Fruit fly (Drosophila melanogaster) whole organism, embryonic: ENCODE results near the gene rho-5.
A peak's percentile ranks its signal among the peaks of the same experiment; 100 is the strongest.

Source experiments
- ATbp ChIP-seq: fragments of 200-800 bp; sonication (Bioruptor generic); optimal IDR thresholded peaks from 2 replicates; lab custom pipeline; 2017; ENCODE audit warnings: missing biosample characterization, mild to moderate bottlenecking, missing genetic modification characterization, missing genetic modification reagents
- Asciz ChIP-seq: fragments of 200-800 bp; sonication (Bioruptor generic); optimal IDR thresholded peaks from 2 replicates; lab custom pipeline; 2017; ENCODE audit warnings: missing biosample characterization, mild to moderate bottlenecking, missing genetic modification characterization, missing genetic modification reagents
- BEAF-32 ChIP-seq: fragments of 200-800 bp; sonication (Bioruptor generic); optimal IDR thresholded peaks from 3 replicates; lab custom pipeline; 2017; ENCODE audit warnings: missing biosample characterization, missing genetic modification characterization, mild to moderate bottlenecking, moderate library complexity, missing genetic modification reagents
- CG10209 ChIP-seq: fragments of 200-800 bp; sonication (Bioruptor generic); optimal IDR thresholded peaks from 3 replicates; lab custom pipeline; 2017; ENCODE audit warnings: missing biosample characterization, mild to moderate bottlenecking, missing genetic modification characterization, missing genetic modification reagents
- CG10959 ChIP-seq: fragments of 200-800 bp; sonication (Bioruptor generic); IDR thresholded peaks from 2 replicates; pipeline ENCODE4 v1.3.6; 2022; ENCODE audit warnings: missing biosample characterization, missing genetic modification characterization
- CG11398 ChIP-seq: fragments of 200-800 bp; sonication (Bioruptor generic); optimal IDR thresholded peaks from 2 replicates; lab custom pipeline; 2016; ENCODE audit warnings: missing biosample characterization, missing genetic modification characterization
- CG13424 ChIP-seq: fragments of 200-800 bp; sonication (Bioruptor generic); optimal IDR thresholded peaks from 2 replicates; lab custom pipeline; 2019; ENCODE audit warnings: missing biosample characterization, mild to moderate bottlenecking, missing genetic modification characterization, moderate library complexity
- CG14860 ChIP-seq: fragments of 200-800 bp; sonication (Bioruptor generic); IDR thresholded peaks from 3 replicates; pipeline ENCODE4 v1.3.6; 2022; ENCODE audit warnings: missing biosample characterization, missing genetic modification characterization; ENCODE audit not compliant: partially characterized antibody
- CG17328 ChIP-seq: fragments of 200-800 bp; sonication (Bioruptor generic); IDR thresholded peaks from 2 replicates; pipeline ENCODE4 v1.3.6; 2022; ENCODE audit warnings: missing biosample characterization, missing genetic modification characterization
- CG17829 ChIP-seq: fragments of 200-800 bp; optimal IDR thresholded peaks from 2 replicates; lab custom pipeline; 2019; ENCODE audit warnings: missing biosample characterization, mild to moderate bottlenecking, missing genetic modification characterization, moderate library complexity
- CG30020 ChIP-seq: fragments of 200-800 bp; optimal IDR thresholded peaks from 2 replicates; lab custom pipeline; 2019; ENCODE audit warnings: missing biosample characterization, mild to moderate bottlenecking, missing genetic modification characterization, moderate library complexity
- CG3407 ChIP-seq: fragments of 200-800 bp; sonication (Bioruptor generic); optimal IDR thresholded peaks from 2 replicates; lab custom pipeline; 2018; ENCODE audit warnings: missing biosample characterization, mild to moderate bottlenecking, missing genetic modification characterization
- CG4820 ChIP-seq: fragments of 200-800 bp; sonication (Bioruptor generic); optimal IDR thresholded peaks from 3 replicates; lab custom pipeline; 2016; ENCODE audit warnings: missing biosample characterization, missing genetic modification characterization
- CG4854 ChIP-seq: fragments of 200-800 bp; sonication (Bioruptor generic); optimal IDR thresholded peaks from 2 replicates; lab custom pipeline; 2016; ENCODE audit warnings: missing biosample characterization, missing genetic modification characterization, inconsistent platforms
- CG6654 ChIP-seq: fragments of 200-800 bp; sonication (Bioruptor generic); optimal IDR thresholded peaks from 2 replicates; lab custom pipeline; 2017; ENCODE audit warnings: missing biosample characterization, mild to moderate bottlenecking, missing genetic modification characterization
- CG7271 ChIP-seq: fragments of 200-800 bp; sonication (Bioruptor generic); optimal IDR thresholded peaks from 2 replicates; lab custom pipeline; 2018; ENCODE audit warnings: missing biosample characterization, mild to moderate bottlenecking, missing genetic modification characterization, moderate library complexity
- CG7372 ChIP-seq: fragments of 200-800 bp; sonication (Bioruptor generic); IDR thresholded peaks from 2 replicates; pipeline ENCODE4 v1.3.6; 2022; ENCODE audit warnings: missing biosample characterization, missing genetic modification characterization
- CG8089 ChIP-seq: fragments of 200-800 bp; sonication (Bioruptor generic); optimal IDR thresholded peaks from 3 replicates; lab custom pipeline; 2016; ENCODE audit warnings: missing biosample characterization, missing genetic modification characterization
- CG8290 ChIP-seq, 3 experiments: fragments of 200-800 bp; sonication (Bioruptor generic); optimal IDR thresholded peaks; 2 replicates each; lab custom pipeline; 2016 to 2019; ENCODE audit warnings: missing biosample characterization in 3 of 3, missing genetic modification characterization in 3 of 3, mild to moderate bottlenecking in 2 of 3, moderate library complexity in 1 of 3
- CG9932 ChIP-seq: fragments of 200-800 bp; sonication (Bioruptor generic); IDR thresholded peaks from 2 replicates; pipeline ENCODE4 v1.3.6; 2022; ENCODE audit warnings: missing biosample characterization, missing genetic modification characterization
- D ChIP-seq, 2 experiments: fragments of 200-800 bp in 1 of 2; fragments of >200 bp in 1 of 2; sonication (Bioruptor generic) in 1 of 2; optimal IDR thresholded peaks; 2 replicates in 1 of 2; 3 replicates in 1 of 2; lab custom pipeline; 2017; ENCODE audit warnings: mild to moderate bottlenecking in 1 of 2, missing biosample characterization in 1 of 2, missing genetic modification characterization in 1 of 2, missing genetic modification reagents in 1 of 2
- Doc3 ChIP-seq: fragments of 200-800 bp; sonication (Bioruptor generic); IDR thresholded peaks from 3 replicates; pipeline ENCODE4 v1.3.6; 2022; ENCODE audit warnings: missing biosample characterization, missing genetic modification characterization; ENCODE audit not compliant: partially characterized antibody
- Ets97D ChIP-seq: fragments of 200-800 bp; sonication (Bioruptor generic); optimal IDR thresholded peaks from 3 replicates; lab custom pipeline; 2016; ENCODE audit warnings: missing biosample characterization, missing genetic modification characterization
- GATAe ChIP-seq: fragments of 200-800 bp; sonication (Bioruptor generic); conservative IDR thresholded peaks from 2 replicates; pipeline ENCODE4 v1.3.6; 2022; ENCODE audit warnings: missing biosample characterization, missing genetic modification characterization
- Hr3 ChIP-seq: fragments of 200-800 bp; sonication (Bioruptor generic); optimal IDR thresholded peaks from 3 replicates; lab custom pipeline; 2016; ENCODE audit warnings: missing biosample characterization, missing genetic modification characterization
- Hr39 ChIP-seq: fragments of >200 bp; optimal IDR thresholded peaks from 2 replicates; lab custom pipeline; 2017
- MBD-R2 ChIP-seq: fragments of 200-800 bp; sonication (Bioruptor generic); IDR thresholded peaks from 2 replicates; pipeline ENCODE4 v1.3.6; 2022; ENCODE audit warnings: missing biosample characterization, missing genetic modification characterization
- Max ChIP-seq: fragments of 200-800 bp; sonication (Bioruptor generic); optimal IDR thresholded peaks from 2 replicates; lab custom pipeline; 2016; ENCODE audit warnings: missing biosample characterization, mild to moderate bottlenecking, missing genetic modification characterization
- Optix ChIP-seq: fragments of 200-800 bp; sonication (Bioruptor generic); IDR thresholded peaks from 3 replicates; pipeline ENCODE4 v1.3.6; 2022; ENCODE audit warnings: missing biosample characterization, missing genetic modification characterization
- Pdp1 ChIP-seq, 2 experiments: fragments of 200-800 bp; sonication (Bioruptor generic); optimal IDR thresholded peaks; 3 replicates each; lab custom pipeline; 2016; ENCODE audit warnings: missing biosample characterization in 2 of 2, missing genetic modification characterization in 2 of 2, mild to moderate bottlenecking in 1 of 2, moderate library complexity in 1 of 2
- ato ChIP-seq: fragments of 200-800 bp; sonication (Bioruptor generic); IDR thresholded peaks from 2 replicates; pipeline ENCODE4 v1.3.6; 2022; ENCODE audit warnings: missing biosample characterization, missing genetic modification characterization; ENCODE audit not compliant: partially characterized antibody
- cato ChIP-seq: fragments of 200-800 bp; sonication (Bioruptor generic); optimal IDR thresholded peaks from 2 replicates; lab custom pipeline; 2016; ENCODE audit warnings: missing biosample characterization, missing genetic modification characterization, borderline replicate concordance
- croc ChIP-seq: fragments of 200-800 bp; sonication (Bioruptor generic); conservative IDR thresholded peaks from 3 replicates; pipeline ENCODE4 v1.3.6; 2022; ENCODE audit warnings: missing biosample characterization, missing genetic modification characterization
- da ChIP-seq: fragments of 200-800 bp; sonication (Bioruptor generic); optimal IDR thresholded peaks from 2 replicates; lab custom pipeline; 2016; ENCODE audit warnings: missing biosample characterization, missing genetic modification characterization
- dpn ChIP-seq, 2 experiments: fragments of 200-800 bp; sonication (Bioruptor generic); optimal IDR thresholded peaks; 3 replicates each; lab custom pipeline; 2016; ENCODE audit warnings: missing biosample characterization in 2 of 2, missing genetic modification characterization in 2 of 2
- fd102C ChIP-seq: fragments of 200-800 bp; sonication (Bioruptor generic); optimal IDR thresholded peaks from 2 replicates; lab custom pipeline; 2018; ENCODE audit warnings: missing biosample characterization, mild to moderate bottlenecking, missing genetic modification characterization, moderate library complexity
- gfzf ChIP-seq: fragments of 200-800 bp; sonication (Bioruptor generic); optimal IDR thresholded peaks from 2 replicates; lab custom pipeline; 2016; ENCODE audit warnings: missing biosample characterization, mild to moderate bottlenecking, missing genetic modification characterization, moderate library complexity
- gro ChIP-seq: fragments of 200-800 bp; sonication (Bioruptor generic); optimal IDR thresholded peaks from 2 replicates; lab custom pipeline; 2016; ENCODE audit warnings: missing biosample characterization, missing genetic modification characterization
- ken ChIP-seq: fragments of 200-800 bp; sonication (Bioruptor generic); IDR thresholded peaks from 3 replicates; pipeline ENCODE4 v1.3.6; 2022; ENCODE audit warnings: missing biosample characterization, missing genetic modification characterization
- mirr ChIP-seq: fragments of 200-800 bp; sonication (Bioruptor generic); optimal IDR thresholded peaks from 3 replicates; lab custom pipeline; 2018; ENCODE audit warnings: missing biosample characterization, mild to moderate bottlenecking, missing genetic modification characterization
- pita ChIP-seq: fragments of 200-800 bp; sonication (Bioruptor generic); optimal IDR thresholded peaks from 2 replicates; lab custom pipeline; 2017; ENCODE audit warnings: missing biosample characterization, mild to moderate bottlenecking, missing genetic modification characterization
- pum ChIP-seq: fragments of 200-800 bp; sonication (Bioruptor generic); optimal IDR thresholded peaks from 2 replicates; lab custom pipeline; 2016; ENCODE audit warnings: missing biosample characterization, missing genetic modification characterization
- slou ChIP-seq: fragments of 200-800 bp; sonication (Bioruptor generic); optimal IDR thresholded peaks from 3 replicates; lab custom pipeline; 2016; ENCODE audit warnings: missing biosample characterization, missing genetic modification characterization
- vnd ChIP-seq: fragments of 200-800 bp; sonication (Bioruptor generic); IDR thresholded peaks from 3 replicates; pipeline ENCODE4 v1.3.6; 2022; ENCODE audit warnings: missing biosample characterization, missing genetic modification characterization; ENCODE audit not compliant: partially characterized antibody
- zen ChIP-seq: fragments of 200-800 bp; sonication (Bioruptor generic); optimal IDR thresholded peaks from 3 replicates; lab custom pipeline; 2018; ENCODE audit warnings: missing biosample characterization, mild to moderate bottlenecking, missing genetic modification characterization, moderate library complexity
- zen2 ChIP-seq: fragments of 200-800 bp; sonication (Bioruptor generic); IDR thresholded peaks from 3 replicates; pipeline ENCODE4 v1.3.6; 2022; ENCODE audit warnings: missing biosample characterization, missing genetic modification characterization; ENCODE audit not compliant: partially characterized antibody

Gene rho-5

dm6 chr2L:10418981-10419380 is 45.3 kb upstream of the rho-5 start, which contains the start of gene RfC3 (continued):
- TF ChIP-seq Max, result peak; percentile 28
- TF ChIP-seq CG3407 (GFP tag; lab: Kevin White, UChicago), result no peak
- TF ChIP-seq vnd (GFP tag; lab: Robert Waterston, UW), result peak; percentile 87
- TF ChIP-seq CG8089 (GFP tag; lab: Kevin White, UChicago), result no peak
- peak; percentile 91 for TF ChIP-seq CG14860 (GFP tag; lab: Robert Waterston, UW)
- peak; percentile 92 for TF ChIP-seq CG30020 (tag; lab: Kevin White, UChicago)
- TF ChIP-seq CG17829 (tag; lab: Kevin White, UChicago), result peak; percentile 2
- no peak for TF ChIP-seq gfzf (GFP tag; lab: Kevin White, UChicago)
- no peak for TF ChIP-seq pita (GFP tag; lab: Kevin White, UChicago)
- no peak for TF ChIP-seq CG10209 (GFP tag; lab: Kevin White, UChicago)
- peak; percentile 94 for TF ChIP-seq ato (GFP tag; lab: Robert Waterston, UW)
- TF ChIP-seq zen2 (GFP tag; lab: Robert Waterston, UW), result peak; percentile 96
- peak; percentile 51; the same call in 1 of the 2 replicates for TF ChIP-seq MBD-R2 (GFP tag; lab: Robert Waterston, UW)

- peak; percentile 24 for TF ChIP-seq CG8290 (GFP tag; optimal IDR thresholded peaks at IDR 0.05; lab: Kevin White, UChicago)
- no peak for TF ChIP-seq CG8290 (tag; optimal IDR thresholded peaks at IDR 0.05; lab: Kevin White, UChicago)
- TF ChIP-seq dpn (GFP tag; optimal IDR thresholded peaks at IDR 0.05; lab: Kevin White, UChicago), result peak; percentile 37 to 41
- no peak for TF ChIP-seq GATAe (GFP tag; lab: Robert Waterston, UW)
- TF ChIP-seq ATbp, result no peak
- peak; percentile 72 for TF ChIP-seq Doc3 (GFP tag; lab: Robert Waterston, UW)
- peak; percentile 41 for TF ChIP-seq da (GFP tag; lab: Kevin White, UChicago)
- peak; percentile 15 for TF ChIP-seq Ets97D (GFP tag; lab: Kevin White, UChicago)
- TF ChIP-seq CG11398 (GFP tag; lab: Kevin White, UChicago), result no peak
- TF ChIP-seq CG6654 (GFP tag; lab: Kevin White, UChicago), result peak; percentile 42
- TF ChIP-seq Hr39, result no peak
- peak in 1 of 2 experiments; percentile 62 for TF ChIP-seq Pdp1 (GFP tag; optimal IDR thresholded peaks at IDR 0.05; lab: Kevin White, UChicago)
- peak; percentile 64 for TF ChIP-seq Asciz (GFP tag; lab: Kevin White, UChicago)
- TF ChIP-seq ken, result peak; percentile 52; the same call in 1 of the 3 replicates
- TF ChIP-seq mirr (GFP tag; lab: Kevin White, UChicago), result no peak
- peak; percentile 43 for TF ChIP-seq CG4820 (GFP tag; lab: Kevin White, UChicago)
- peak; percentile 60 for TF ChIP-seq CG9932 (GFP tag; lab: Robert Waterston, UW)
- TF ChIP-seq CG17328 (GFP tag; lab: Robert Waterston, UW), result peak; percentile 8; the same call in 1 of the 2 replicates
- peak; percentile 49 for TF ChIP-seq cato (GFP tag; lab: Kevin White, UChicago)
- peak; percentile 81 for TF ChIP-seq CG13424 (tag; lab: Kevin White, UChicago)
- TF ChIP-seq CG4854 (GFP tag; lab: Kevin White, UChicago), result peak; percentile 14
- TF ChIP-seq CG7372 (GFP tag; lab: Robert Waterston, UW), result no peak
- TF ChIP-seq D (optimal IDR thresholded peaks at IDR 0.05; lab: Kevin White, UChicago), result no peak
- peak; percentile 66 for TF ChIP-seq D (GFP tag; optimal IDR thresholded peaks at IDR 0.05; lab: Kevin White, UChicago)
- peak; percentile 71 for TF ChIP-seq zen (tag; lab: Kevin White, UChicago)
- TF ChIP-seq pum (GFP tag; lab: Kevin White, UChicago), result peak; percentile 58
- no peak for TF ChIP-seq CG7271 (tag; lab: Kevin White, UChicago)
- no peak for TF ChIP-seq gro
- peak; percentile 12 for TF ChIP-seq slou (GFP tag; lab: Kevin White, UChicago)
- TF ChIP-seq Optix (GFP tag; lab: Robert Waterston, UW), result no peak
- peak; percentile 67 for TF ChIP-seq BEAF-32 (GFP tag; lab: Kevin White, UChicago)
- no peak for TF ChIP-seq fd102C (GFP tag; lab: Kevin White, UChicago)
- TF ChIP-seq Hr3, result peak; percentile 71
- TF ChIP-seq CG10959 (GFP tag; lab: Robert Waterston, UW), result no peak
- peak; percentile 38 for TF ChIP-seq croc (GFP tag; lab: Robert Waterston, UW)
Observed at dm6 chr2L:10413251-10414127, 39.8 kb upstream of the rho-5 start, which contains the start of the genes CG5355 and Klp31E. TSS of gene CG5355 (minus strand) at chr2L:10413463. TSS of gene Klp31E (plus strand) at chr2L:10414017.
